Worm (Caenorhabditis elegans) whole organism, midembryonic: Measurements from ENCODE around the gene sri-48.
"Not testable (repeated sequence)": the region's sequence is repeated elsewhere in the genome, so short reads cannot be mapped to it uniquely, and the experiment has no call there.

Experiments used
- flt-1 ChIP-seq: fragments of 200-800 bp; sonication (Bioruptor generic); IDR thresholded peaks from 2 replicates; pipeline ENCODE4 v1.3.6; 2022; ENCODE audit warnings: missing genetic modification characterization, missing compliant biosample characterization
- klf-2 ChIP-seq: fragments of 200-800 bp; sonication (Bioruptor generic); conservative IDR thresholded peaks from 2 replicates; pipeline ENCODE4 v1.3.6; 2022; ENCODE audit warnings: missing genetic modification reagents, missing genetic modification characterization, missing compliant biosample characterization
- med-1 ChIP-seq: sonication (generic microtip); optimal IDR thresholded peaks from 2 replicates; lab custom pipeline; 2017; ENCODE audit warnings: missing genetic modification characterization, mild to moderate bottlenecking, missing compliant biosample characterization, antibody characterized with exemption, missing genetic modification reagents; ENCODE audit not compliant: insufficient read depth
- ztf-23 ChIP-seq: fragments of 200-800 bp; sonication (Bioruptor generic); IDR thresholded peaks from 2 replicates; pipeline ENCODE4 v1.3.6; 2022; ENCODE audit warnings: missing genetic modification reagents, missing genetic modification characterization, missing compliant biosample characterization

DNA sequence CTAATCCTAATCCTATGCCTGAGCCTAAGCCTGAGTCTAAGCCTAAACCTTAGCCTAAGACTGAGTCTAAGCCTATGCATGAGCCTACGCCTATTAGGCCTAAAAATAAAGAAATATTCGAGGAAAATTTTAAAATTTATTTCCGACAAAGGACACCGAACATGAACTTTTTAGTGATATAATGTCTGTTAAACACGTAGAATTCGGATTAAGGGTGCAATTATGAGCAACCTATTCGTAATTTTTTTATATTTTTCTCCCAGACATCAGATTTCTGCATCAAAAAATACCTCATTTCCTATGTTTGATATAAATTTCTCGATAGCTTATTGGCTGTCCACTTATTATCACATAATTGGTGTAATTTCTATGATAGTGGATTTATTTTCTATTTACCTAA is 12.1 kb downstream of the sri-48 start, which contains the start of gene Y27F2A.11:
- not testable (repeated sequence) for TF ChIP-seq flt-1 (GFP tag; lab: Robert Waterston, UW); ztf-23 (GFP tag; lab: Robert Waterston, UW); med-1 (GFP tag; lab: Kevin White, UChicago); klf-2 (GFP tag; lab: Robert Waterston, UW)
